Fruit fly (Drosophila melanogaster) whole organism, embryonic: ENCODE measurements around the gene vito.

Source experiments
- Abd-B ChIP-seq: fragments of 200-800 bp; sonication (Bioruptor generic); optimal IDR thresholded peaks from 2 replicates; lab custom pipeline; 2018; ENCODE audit warnings: missing biosample characterization, mild to moderate bottlenecking, missing genetic modification characterization, moderate library complexity
- Atf6 ChIP-seq: fragments of 200-800 bp; sonication (Bioruptor generic); IDR thresholded peaks from 2 replicates; pipeline ENCODE4 v1.3.6; 2022; ENCODE audit warnings: missing biosample characterization, missing genetic modification characterization
- Awh ChIP-seq: fragments of 200-800 bp; sonication (Bioruptor generic); IDR thresholded peaks from 2 replicates; pipeline ENCODE4, ENCODE4 v1.3.6; 2022; ENCODE audit warnings: missing biosample characterization, missing genetic modification characterization
- C15 ChIP-seq: fragments of 200-800 bp; sonication (Bioruptor generic); IDR thresholded peaks from 3 replicates; pipeline ENCODE4 v1.3.6; 2022; ENCODE audit warnings: missing biosample characterization, missing genetic modification characterization
- CG10274 ChIP-seq: fragments of 200-800 bp; sonication (Bioruptor generic); optimal IDR thresholded peaks from 3 replicates; lab custom pipeline; 2017; ENCODE audit warnings: missing biosample characterization, mild to moderate bottlenecking, missing genetic modification characterization
- CG12155 ChIP-seq: fragments of 200-800 bp; sonication (Bioruptor generic); optimal IDR thresholded peaks from 3 replicates; lab custom pipeline; 2016; ENCODE audit warnings: missing biosample characterization, missing genetic modification characterization
- CG15479 ChIP-seq: fragments of 200-800 bp; sonication (Bioruptor generic); optimal IDR thresholded peaks from 3 replicates; lab custom pipeline; 2019; ENCODE audit warnings: missing biosample characterization, mild to moderate bottlenecking, missing genetic modification characterization, moderate library complexity
- CG17568 ChIP-seq: fragments of 200-800 bp; sonication (Bioruptor generic); optimal IDR thresholded peaks from 2 replicates; lab custom pipeline; 2018; ENCODE audit warnings: missing biosample characterization, mild to moderate bottlenecking, missing genetic modification characterization, moderate library complexity
- CG1832 ChIP-seq: fragments of 200-800 bp; sonication (Bioruptor generic); optimal IDR thresholded peaks from 2 replicates; lab custom pipeline; 2017; ENCODE audit warnings: missing biosample characterization, mild to moderate bottlenecking, missing genetic modification characterization, inconsistent platforms
- CG2129 ChIP-seq: fragments of 200-800 bp; sonication (Bioruptor generic); IDR thresholded peaks from 2 replicates; pipeline ENCODE4 v1.3.6; 2022; ENCODE audit warnings: missing biosample characterization, missing genetic modification characterization; ENCODE audit not compliant: partially characterized antibody
- CG2889 ChIP-seq: fragments of 200-800 bp; sonication (Bioruptor generic); IDR thresholded peaks from 3 replicates; pipeline ENCODE4 v1.3.6; 2022; ENCODE audit warnings: missing biosample characterization, missing genetic modification characterization
- CG32767 ChIP-seq: fragments of 200-800 bp; sonication (Bioruptor generic); IDR thresholded peaks from 2 replicates; pipeline ENCODE4 v1.3.6; 2022; ENCODE audit warnings: missing biosample characterization, missing genetic modification characterization
- CG3995 ChIP-seq: fragments of 200-800 bp; sonication (Bioruptor generic); optimal IDR thresholded peaks from 3 replicates; lab custom pipeline; 2016; ENCODE audit warnings: missing biosample characterization, missing genetic modification characterization
- CG4707 ChIP-seq: fragments of 200-800 bp; sonication (Bioruptor generic); optimal IDR thresholded peaks from 2 replicates; lab custom pipeline; 2018; ENCODE audit warnings: missing biosample characterization, mild to moderate bottlenecking, missing genetic modification characterization, moderate library complexity
- CG5180 ChIP-seq: fragments of 200-800 bp; sonication (Bioruptor generic); optimal IDR thresholded peaks from 3 replicates; lab custom pipeline; 2017; ENCODE audit warnings: missing biosample characterization, missing genetic modification characterization, mild to moderate bottlenecking, moderate library complexity, missing genetic modification reagents
- CG7271 ChIP-seq: fragments of 200-800 bp; sonication (Bioruptor generic); optimal IDR thresholded peaks from 2 replicates; lab custom pipeline; 2018; ENCODE audit warnings: missing biosample characterization, mild to moderate bottlenecking, missing genetic modification characterization, moderate library complexity
- CG7745 ChIP-seq: fragments of 200-800 bp; sonication (Bioruptor generic); optimal IDR thresholded peaks from 2 replicates; lab custom pipeline; 2018; ENCODE audit warnings: missing biosample characterization, mild to moderate bottlenecking, missing genetic modification characterization, moderate library complexity
- CG8089 ChIP-seq: fragments of 200-800 bp; sonication (Bioruptor generic); optimal IDR thresholded peaks from 3 replicates; lab custom pipeline; 2016; ENCODE audit warnings: missing biosample characterization, missing genetic modification characterization
- Chrac-16 ChIP-seq: fragments of 200-800 bp; sonication (Bioruptor generic); optimal IDR thresholded peaks from 3 replicates; lab custom pipeline; 2016; ENCODE audit warnings: missing biosample characterization, missing genetic modification characterization
- D19B ChIP-seq: fragments of 200-800 bp; sonication (Bioruptor generic); optimal IDR thresholded peaks from 2 replicates; lab custom pipeline; 2017; ENCODE audit warnings: missing biosample characterization, mild to moderate bottlenecking, missing genetic modification characterization
- Dbx ChIP-seq: fragments of 200-800 bp; sonication (Bioruptor generic); IDR thresholded peaks from 3 replicates; pipeline ENCODE4 v1.3.6; 2022; ENCODE audit warnings: missing biosample characterization, missing genetic modification characterization
- Hr39 ChIP-seq: fragments of >200 bp; optimal IDR thresholded peaks from 2 replicates; lab custom pipeline; 2017
- Mad ChIP-seq: fragments of 200-800 bp; sonication (Bioruptor generic); optimal IDR thresholded peaks from 2 replicates; lab custom pipeline; 2016; ENCODE audit warnings: missing biosample characterization, missing genetic modification characterization
- Mes4 ChIP-seq: fragments of 200-800 bp; sonication (Bioruptor generic); optimal IDR thresholded peaks from 2 replicates; lab custom pipeline; 2016; ENCODE audit warnings: missing biosample characterization, missing genetic modification characterization
- NC2α ChIP-seq: fragments of 200-800 bp; sonication (Bioruptor generic); optimal IDR thresholded peaks from 2 replicates; lab custom pipeline; 2016; ENCODE audit warnings: missing biosample characterization, missing genetic modification characterization
- Neu2 ChIP-seq: fragments of 200-800 bp; sonication (Bioruptor generic); optimal IDR thresholded peaks from 3 replicates; lab custom pipeline; 2016; ENCODE audit warnings: missing biosample characterization, missing genetic modification characterization, borderline replicate concordance
- Ravus ChIP-seq: fragments of 200-800 bp; sonication (Bioruptor generic); IDR thresholded peaks from 2 replicates; pipeline ENCODE4 v1.3.6; 2022; ENCODE audit warnings: missing biosample characterization, missing genetic modification characterization
- Side ChIP-seq: fragments of 200-800 bp; sonication (Bioruptor generic); optimal IDR thresholded peaks from 2 replicates; lab custom pipeline; 2016; ENCODE audit warnings: missing biosample characterization, missing genetic modification characterization
- Spps ChIP-seq: fragments of 200-800 bp; sonication (Bioruptor generic); optimal IDR thresholded peaks from 2 replicates; lab custom pipeline; 2018; ENCODE audit warnings: missing biosample characterization, mild to moderate bottlenecking, missing genetic modification characterization
- btn ChIP-seq: fragments of 200-800 bp; sonication (Bioruptor generic); optimal IDR thresholded peaks from 2 replicates; lab custom pipeline; 2016; ENCODE audit warnings: missing biosample characterization, missing genetic modification characterization
- cg ChIP-seq: fragments of 200-800 bp; sonication (Bioruptor generic); optimal IDR thresholded peaks from 3 replicates; lab custom pipeline; 2019; ENCODE audit warnings: missing biosample characterization, mild to moderate bottlenecking, missing genetic modification characterization, moderate library complexity
- chif ChIP-seq, 2 experiments: fragments of 200-800 bp; sonication (Bioruptor generic); optimal IDR thresholded peaks; 3 replicates each; lab custom pipeline; 2016; ENCODE audit warnings: missing biosample characterization in 2 of 2, missing genetic modification characterization in 2 of 2
- corto ChIP-seq: fragments of 200-800 bp; sonication (Bioruptor generic); optimal IDR thresholded peaks from 2 replicates; lab custom pipeline; 2016; ENCODE audit warnings: missing biosample characterization, mild to moderate bottlenecking, missing genetic modification characterization, moderate library complexity
- dati ChIP-seq: fragments of 200-800 bp; sonication (Bioruptor generic); IDR thresholded peaks from 2 replicates; pipeline ENCODE4 v1.3.6; 2022; ENCODE audit warnings: missing biosample characterization, missing genetic modification characterization
- fru ChIP-seq: fragments of >200 bp; optimal IDR thresholded peaks from 2 replicates; lab custom pipeline; 2017
- gfzf ChIP-seq: fragments of 200-800 bp; sonication (Bioruptor generic); optimal IDR thresholded peaks from 2 replicates; lab custom pipeline; 2016; ENCODE audit warnings: missing biosample characterization, mild to moderate bottlenecking, missing genetic modification characterization, moderate library complexity
- grau ChIP-seq: fragments of 200-800 bp; optimal IDR thresholded peaks from 3 replicates; lab custom pipeline; 2019; ENCODE audit warnings: missing biosample characterization, mild to moderate bottlenecking, missing genetic modification characterization, moderate library complexity
- klu ChIP-seq: fragments of 200-800 bp; sonication (Bioruptor generic); IDR thresholded peaks from 2 replicates; pipeline ENCODE4 v1.3.6; 2022; ENCODE audit warnings: missing biosample characterization, missing genetic modification characterization
- kni ChIP-seq: fragments of 200-800 bp; sonication (Bioruptor generic); optimal IDR thresholded peaks from 3 replicates; lab custom pipeline; 2017; ENCODE audit warnings: mild to moderate bottlenecking, missing biosample characterization, missing genetic modification reagents, missing genetic modification characterization
- maf-S ChIP-seq: fragments of 200-800 bp; sonication (Bioruptor generic); optimal IDR thresholded peaks from 2 replicates; lab custom pipeline; 2016; ENCODE audit warnings: missing biosample characterization, missing genetic modification characterization
- nerfin-1 ChIP-seq: fragments of 200-800 bp; sonication (Bioruptor generic); optimal IDR thresholded peaks from 3 replicates; lab custom pipeline; 2019; ENCODE audit warnings: missing biosample characterization, mild to moderate bottlenecking, missing genetic modification characterization, moderate library complexity
- pb ChIP-seq: fragments of 200-800 bp; sonication (Bioruptor generic); optimal IDR thresholded peaks from 3 replicates; lab custom pipeline; 2016; ENCODE audit warnings: missing biosample characterization, missing genetic modification characterization
- prd ChIP-seq, 3 experiments: fragments of >200 bp in 2 of 3; fragments of 200-800 bp in 1 of 3; sonication (Bioruptor generic) in 1 of 3; optimal IDR thresholded peaks in 2 of 3; IDR thresholded peaks in 1 of 3; 2 replicates in 2 of 3; 3 replicates in 1 of 3; pipeline versions ENCODE4 v1.3.6 to Lab custom; 2017 to 2022; ENCODE audit warnings: missing biosample characterization in 1 of 3, missing genetic modification characterization in 1 of 3
- psq ChIP-seq: fragments of 200-800 bp; sonication (Bioruptor generic); optimal IDR thresholded peaks from 2 replicates; lab custom pipeline; 2017; ENCODE audit warnings: missing biosample characterization, missing genetic modification characterization
- sna ChIP-seq: fragments of 200-800 bp; sonication (Bioruptor generic); IDR thresholded peaks from 2 replicates; pipeline ENCODE4 v1.3.6; 2022; ENCODE audit warnings: missing biosample characterization, missing genetic modification characterization; ENCODE audit not compliant: partially characterized antibody
- tap ChIP-seq: fragments of 200-800 bp; optimal IDR thresholded peaks from 3 replicates; lab custom pipeline; 2019; ENCODE audit warnings: missing biosample characterization, mild to moderate bottlenecking, missing genetic modification characterization, moderate library complexity
- tin ChIP-seq: fragments of 200-800 bp; sonication (Bioruptor generic); optimal IDR thresholded peaks from 3 replicates; lab custom pipeline; 2016; ENCODE audit warnings: missing biosample characterization, missing genetic modification characterization
- ttk ChIP-seq: fragments of 200-800 bp; sonication (Bioruptor generic); IDR thresholded peaks from 2 replicates; pipeline ENCODE4 v2.1.2; 2022; ENCODE audit warnings: missing biosample characterization, missing genetic modification characterization
- twi ChIP-seq: fragments of 200-800 bp; optimal IDR thresholded peaks from 2 replicates; lab custom pipeline; 2019; ENCODE audit warnings: missing biosample characterization, mild to moderate bottlenecking, missing genetic modification characterization, moderate library complexity
- vfl ChIP-seq: fragments of 200-800 bp; sonication (Bioruptor generic); optimal IDR thresholded peaks from 2 replicates; lab custom pipeline; 2016; ENCODE audit warnings: missing biosample characterization, missing genetic modification characterization
- vvl ChIP-seq: fragments of 200-800 bp; sonication (Bioruptor generic); IDR thresholded peaks from 2 replicates; pipeline ENCODE4 v1.3.6; 2022; ENCODE audit warnings: missing biosample characterization, missing genetic modification characterization
- wdn ChIP-seq: fragments of 200-800 bp; sonication (Bioruptor generic); IDR thresholded peaks from 2 replicates; pipeline ENCODE4 v1.3.6; 2022; ENCODE audit warnings: missing biosample characterization, missing genetic modification characterization

vito gene

DNA sequence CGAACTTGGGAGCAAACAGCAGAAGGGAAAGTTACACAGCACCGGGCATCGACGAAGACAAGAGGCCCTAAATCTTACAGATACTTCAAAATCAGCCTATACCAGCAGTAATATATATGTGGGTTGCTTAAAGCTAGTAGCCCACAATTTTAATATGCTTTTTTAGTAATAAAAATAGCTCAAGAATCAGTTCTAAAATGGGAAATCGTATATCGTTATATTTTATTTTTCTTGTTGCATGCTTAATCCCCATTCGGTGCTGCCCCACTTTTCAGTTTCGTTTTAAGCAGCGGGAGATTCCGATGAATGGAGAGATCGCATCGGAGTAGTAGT lies 30.9 kb upstream of the vito start (continued):
- TF ChIP-seq nerfin-1 (no peak), Abd-B (no peak), CG10274 (GFP tag; lab: Kevin White, UChicago) (peak; percentile 41), CG7271 (no peak), Atf6 (GFP tag; lab: Robert Waterston, UW) (no peak), CG3995 (GFP tag; lab: Kevin White, UChicago) (no peak), psq (no peak), corto (no peak), CG2889 (GFP tag; lab: Robert Waterston, UW) (no peak), CG5180 (GFP tag; lab: Kevin White, UChicago) (no peak), tap (no peak), Chrac-16 (no peak), CG4707 (no peak), btn (GFP tag; lab: Kevin White, UChicago) (no peak), pb (GFP tag; lab: Kevin White, UChicago) (no peak), Awh (GFP tag; lab: Robert Waterston, UW) (no peak), Side (GFP tag; lab: Kevin White, UChicago) (peak; percentile 10), twi (tag; lab: Kevin White, UChicago) (no peak), NC2α (GFP tag; lab: Kevin White, UChicago) (no peak), Hr39 (lab: Kevin White, UChicago) (no peak), CG1832 (GFP tag; lab: Kevin White, UChicago) (no peak), prd (optimal IDR thresholded peaks at IDR 0.05; lab: Kevin White, UChicago) (no peak), prd (GFP tag; IDR thresholded peaks at IDR 0.05; lab: Robert Waterston, UW) (peak; percentile 29; the same call in 1 of the 3 replicates), D19B (peak; percentile 2), vvl (no peak), ttk (GFP tag; lab: Robert Waterston, UW) (no peak), tin (GFP tag; lab: Kevin White, UChicago) (no peak), vfl (GFP tag; lab: Kevin White, UChicago) (no peak), CG15479 (GFP tag; lab: Kevin White, UChicago) (no peak), Spps (no peak), klu (GFP tag; lab: Robert Waterston, UW) (0 out of 2 replicates have a peak, but pooled peaks have one; percentile 31), cg (GFP tag; lab: Kevin White, UChicago) (no peak), wdn (no peak), CG17568 (GFP tag; lab: Kevin White, UChicago) (no peak), C15 (GFP tag; lab: Robert Waterston, UW) (no peak), chif (GFP tag; optimal IDR thresholded peaks at IDR 0.05; lab: Kevin White, UChicago) (peak in 1 of 2 experiments; percentile 1), Mad (no peak), CG2129 (GFP tag; lab: Robert Waterston, UW) (no peak), sna (GFP tag; lab: Robert Waterston, UW) (no peak), kni (GFP tag; lab: Kevin White, UChicago) (no peak), fru (lab: Kevin White, UChicago) (no peak), Ravus (GFP tag; lab: Robert Waterston, UW) (no peak), Mes4 (no peak), CG8089 (GFP tag; lab: Kevin White, UChicago) (no peak), maf-S (GFP tag; lab: Kevin White, UChicago) (no peak), Dbx (0 out of 3 replicates have a peak, but pooled peaks have one; percentile 24), dati (GFP tag; lab: Robert Waterston, UW) (no peak), CG7745 (tag; lab: Kevin White, UChicago) (no peak), grau (tag; lab: Kevin White, UChicago) (peak; percentile 39), CG32767 (GFP tag; lab: Robert Waterston, UW) (no peak), CG12155 (no peak), gfzf (GFP tag; lab: Kevin White, UChicago) (no peak), Neu2 (GFP tag; lab: Kevin White, UChicago) (no peak)
